Fruit fly (Drosophila melanogaster): ENCODE measurements around the gene CG34124.

The CG34124 gene

DNA sequence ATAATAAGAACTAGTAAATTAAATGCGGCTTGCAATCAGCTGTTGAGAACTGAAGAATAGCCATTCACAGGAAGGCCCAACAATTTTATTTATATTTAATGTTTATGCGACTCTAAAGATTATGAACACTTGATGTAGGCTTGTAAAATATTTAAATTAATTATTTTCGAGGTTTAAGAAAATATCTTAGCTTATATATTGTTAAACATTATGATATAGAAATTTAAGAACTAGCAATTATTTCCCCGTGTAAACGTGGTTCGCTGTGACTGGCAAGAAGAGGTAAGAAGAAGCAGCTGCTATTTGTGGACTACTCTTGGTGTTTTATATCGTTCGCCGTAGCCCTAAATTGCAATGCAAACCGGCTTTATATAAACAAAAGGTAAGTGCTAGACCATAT, 12.9 kb upstream of the CG34124 start, which contains the start of the genes mRpL24 and betaggt-I (continued):
- TF ChIP-seq CG17361 (GFP tag; IDR thresholded peaks at IDR 0.05) (peak; percentile 98), gcm2 (GFP tag; optimal IDR thresholded peaks at IDR 0.05) (peak; percentile 70), ken (GFP tag; IDR thresholded peaks at IDR 0.05) (peak; percentile 97), CG17359 (tag; optimal IDR thresholded peaks at IDR 0.05) (peak; percentile 97), D19A (tag; optimal IDR thresholded peaks at IDR 0.05) (peak; percentile 93), CG10366 (GFP tag; IDR thresholded peaks at IDR 0.05) (peak; percentile 97), CG10654 (GFP tag; optimal IDR thresholded peaks at IDR 0.05) (peak; percentile 92), CG8388 (GFP tag; optimal IDR thresholded peaks at IDR 0.05) (peak; percentile 96), Rx (GFP tag; IDR thresholded peaks at IDR 0.05) (peak; percentile 97), Mes4 (GFP tag; optimal IDR thresholded peaks at IDR 0.05) (peak; percentile 38), CG8924 (tag; optimal IDR thresholded peaks at IDR 0.05) (peak; percentile 98), CG8765 (GFP tag; IDR thresholded peaks at IDR 0.05) (peak; percentile 95), Fer1 (GFP tag; optimal IDR thresholded peaks at IDR 0.05) (peak; percentile 96), sens-2 (GFP tag; IDR thresholded peaks at IDR 0.05) (peak; percentile 95), Lhr (GFP tag; optimal IDR thresholded peaks at IDR 0.05) (peak; percentile 77), CG8290 (GFP tag; optimal IDR thresholded peaks at IDR 0.05) (peak; percentile 84), CG8290 (tag; optimal IDR thresholded peaks at IDR 0.05) (peak; percentile 9 to 74), Ssrp (tag; optimal IDR thresholded peaks at IDR 0.05) (peak; percentile 97), psq (GFP tag; optimal IDR thresholded peaks at IDR 0.05) (peak; percentile 85), dpn (GFP tag; optimal IDR thresholded peaks at IDR 0.05) (peak; percentile 50 to 95), fd64A (GFP tag; optimal IDR thresholded peaks at IDR 0.05) (peak; percentile 53), esg (GFP tag; conservative IDR thresholded peaks at IDR 0.05) (peak; percentile 95), CG6654 (GFP tag; optimal IDR thresholded peaks at IDR 0.05) (peak; percentile 81), CG11695 (GFP tag; IDR thresholded peaks at IDR 0.05) (peak; percentile 96), knrl (GFP tag; IDR thresholded peaks at IDR 0.05; ENCODE audit: partially characterized antibody) (no peak; the same call in 2 of the 3 replicates), kni (GFP tag; optimal IDR thresholded peaks at IDR 0.05) (no peak), CG17912 (GFP tag; optimal IDR thresholded peaks at IDR 0.05) (peak; percentile 90), vfl (GFP tag; optimal IDR thresholded peaks at IDR 0.05) (peak; percentile 94), exex (tag; optimal IDR thresholded peaks at IDR 0.05) (peak; percentile 87), lov (optimal IDR thresholded peaks at IDR 0.05) (no peak), lov (GFP tag; IDR thresholded peaks at IDR 0.05) (peak; percentile 93), Eip74EF (GFP tag; optimal IDR thresholded peaks at IDR 0.05) (peak in 1 of 2 experiments; percentile 92), Taf1 (GFP tag; IDR thresholded peaks at IDR 0.05) (peak; percentile 85), Trl (optimal IDR thresholded peaks at IDR 0.05) (no peak), Trl (GFP tag; optimal IDR thresholded peaks at IDR 0.05) (peak; percentile 74), CG10274 (GFP tag; optimal IDR thresholded peaks at IDR 0.05) (peak; percentile 71), NFAT (GFP tag; IDR thresholded peaks at IDR 0.05) (peak; percentile 96), H15 (GFP tag; IDR thresholded peaks at IDR 0.05) (peak; percentile 96), CG5180 (GFP tag; optimal IDR thresholded peaks at IDR 0.05) (peak; percentile 78), Sry-β (GFP tag; optimal IDR thresholded peaks at IDR 0.05) (peak; percentile 43), Deaf1 (tag; optimal IDR thresholded peaks at IDR 0.05) (peak; percentile 81), CoRest (tag; optimal IDR thresholded peaks at IDR 0.05) (peak; percentile 98), lab (GFP tag; optimal IDR thresholded peaks at IDR 0.05) (peak; percentile 97), Awh (GFP tag; IDR thresholded peaks at IDR 0.05) (peak; percentile 98), Adf1 (GFP tag; IDR thresholded peaks at IDR 0.05) (peak; percentile 84), ab (GFP tag; optimal IDR thresholded peaks at IDR 0.05) (peak; percentile 35), HmgZ (tag; optimal IDR thresholded peaks at IDR 0.05) (peak; percentile 98), CG7271 (tag; optimal IDR thresholded peaks at IDR 0.05) (peak; percentile 89), Nf-YB (GFP tag; optimal IDR thresholded peaks at IDR 0.05) (peak; percentile 86), Asciz (GFP tag; optimal IDR thresholded peaks at IDR 0.05) (peak; percentile 90), Myb (GFP tag; optimal IDR thresholded peaks at IDR 0.05) (peak; percentile 50)

Measured in whole organism, embryonic.